Fruit fly (Drosophila melanogaster) S2 (cell line): ENCODE data around the gene CG4907.

Experiments
- CG8478 ChIP-seq: fragments of >200 bp; optimal IDR thresholded peaks from 2 replicates; lab custom pipeline; 2018
- CTCF ChIP-seq, 2 experiments: fragments of >200 bp; optimal IDR thresholded peaks; 2 replicates each; lab custom pipeline; 2018

Gene CG4907

dm6 chr3R:22707178-22707577 lies 3.4 kb downstream of the CG4907 start, which contains the start of gene CG13842:
Gene CG13842 (minus strand): TSS chr3R:22707278.
- TF ChIP-seq CG8478 (lab: Kevin White, UChicago) (no peak), CTCF (optimal IDR thresholded peaks at IDR 0.05; lab: Kevin White, UChicago) (no peak)

DNA sequence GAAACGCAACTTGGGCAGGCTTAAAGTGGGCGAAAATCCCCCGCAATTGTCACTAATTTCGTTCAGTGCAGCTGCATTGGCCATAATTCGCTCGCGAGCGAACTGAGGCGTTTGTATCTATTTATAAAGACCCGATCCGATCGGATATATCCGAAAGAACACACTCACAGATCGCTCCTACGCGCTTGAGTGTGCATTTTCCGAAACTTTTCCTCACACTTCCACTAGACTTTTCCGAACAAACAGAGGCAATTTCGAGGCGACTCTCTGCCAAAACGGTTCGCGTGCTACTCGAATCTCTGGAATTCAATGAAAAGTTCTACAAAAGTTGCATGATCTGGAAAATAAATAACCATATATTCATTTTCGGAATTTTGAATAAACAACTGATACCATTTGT lies 8.8 kb downstream of the CG4907 start, which contains the start of the genes CG6972 and CCAP:
Gene CG6972, plus strand, starts transcription at position 215 of the 400 bp plus-strand sequence.
Gene CCAP, minus strand, starts transcription at position 292 of the 400 bp plus-strand sequence.
- TF ChIP-seq CG8478 (lab: Kevin White, UChicago) (no peak), CTCF (optimal IDR thresholded peaks at IDR 0.05; lab: Kevin White, UChicago) (no peak)

dm6 chr3R:22698208-22698607 lies 12.4 kb downstream of the CG4907 start, which contains the start of gene Cyp6d4:
Gene Cyp6d4 (plus strand): TSS chr3R:22698319.
- TF ChIP-seq CG8478 (lab: Kevin White, UChicago) (no peak), CTCF (optimal IDR thresholded peaks at IDR 0.05; lab: Kevin White, UChicago) (no peak)

DNA sequence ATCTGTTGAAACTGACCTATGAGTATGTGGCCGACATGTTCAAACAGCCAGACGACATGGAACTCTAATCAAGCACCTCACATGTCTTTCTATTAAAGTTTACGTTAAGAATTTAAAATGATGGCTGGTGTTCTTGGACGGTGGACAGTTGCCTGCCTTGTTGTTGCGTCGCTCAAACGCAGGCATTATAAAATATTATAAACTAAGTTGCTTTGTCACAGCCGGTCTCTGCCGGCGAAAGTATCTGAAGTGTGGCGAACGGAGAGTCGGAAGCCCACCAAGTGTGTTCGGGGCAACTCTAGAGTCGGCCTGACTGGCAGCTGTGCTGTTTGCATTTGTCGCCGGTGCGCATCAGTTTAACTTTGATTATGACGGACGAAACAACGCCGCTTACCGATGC lies 15.9 kb downstream of the CG4907 start, which contains the start of gene cd:
Gene cd, plus strand, starts transcription at position 301 of the 400 bp plus-strand sequence.
- TF ChIP-seq CTCF (optimal IDR thresholded peaks at IDR 0.05; lab: Kevin White, UChicago), result no peak
- no peak for TF ChIP-seq CG8478 (lab: Kevin White, UChicago)

DNA sequence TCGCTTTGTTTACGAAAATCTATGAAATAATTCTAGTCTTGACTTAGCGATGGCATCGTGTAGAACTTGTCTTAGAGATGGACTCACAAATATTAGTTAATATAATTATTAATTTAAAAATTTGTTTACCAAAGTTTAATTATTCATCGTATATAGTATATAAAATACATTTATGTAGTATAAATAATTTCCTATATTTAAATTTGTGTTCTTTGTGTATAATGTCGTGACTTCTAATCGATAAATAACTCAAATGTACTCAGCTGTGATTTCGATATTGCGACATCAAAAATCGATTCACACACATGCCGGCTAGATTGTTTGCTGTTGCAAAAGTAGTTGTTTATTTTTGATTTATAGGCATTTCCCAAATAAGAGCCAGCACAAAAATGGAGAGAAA lies 20.3 kb downstream of the CG4907 start, which contains the start of the genes wfs1 and Nup133:
Gene wfs1, minus strand, starts transcription at position 70 of the 400 bp plus-strand sequence.
Gene Nup133, plus strand, starts transcription at position 297 of the 400 bp plus-strand sequence.
- TF ChIP-seq CG8478 (lab: Kevin White, UChicago), result no peak
- TF ChIP-seq CTCF (optimal IDR thresholded peaks at IDR 0.05; lab: Kevin White, UChicago), result no peak

dm6 chr3R:22686336-22686874 lies 24.2 kb downstream of the CG4907 start, which contains the start of the genes Gclm and CG17625:
Gene Gclm (minus strand): TSS chr3R:22686510.
Gene CG17625 (plus strand): TSS chr3R:22686849.
- no peak for TF ChIP-seq CG8478 (lab: Kevin White, UChicago)
- no peak for TF ChIP-seq CTCF (optimal IDR thresholded peaks at IDR 0.05; lab: Kevin White, UChicago)

DNA sequence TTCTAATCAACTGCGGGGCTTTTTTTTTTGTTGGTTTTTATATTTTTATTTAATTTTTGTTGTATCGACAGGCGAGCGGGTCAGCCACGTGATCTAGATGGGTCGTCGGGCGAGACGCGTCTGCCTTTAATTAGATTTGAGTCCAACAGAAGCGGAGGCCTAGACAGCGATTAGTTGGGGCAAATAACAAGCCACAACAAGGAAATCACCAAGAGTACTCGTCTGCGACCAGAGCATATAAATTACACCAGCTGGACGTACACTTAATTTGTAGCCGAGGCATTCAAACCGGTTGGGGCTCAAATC lies 25.7 kb downstream of the CG4907 start:
- TF ChIP-seq CTCF (optimal IDR thresholded peaks at IDR 0.05; lab: Kevin White, UChicago) (no peak), CG8478 (lab: Kevin White, UChicago) (no peak)

DNA sequence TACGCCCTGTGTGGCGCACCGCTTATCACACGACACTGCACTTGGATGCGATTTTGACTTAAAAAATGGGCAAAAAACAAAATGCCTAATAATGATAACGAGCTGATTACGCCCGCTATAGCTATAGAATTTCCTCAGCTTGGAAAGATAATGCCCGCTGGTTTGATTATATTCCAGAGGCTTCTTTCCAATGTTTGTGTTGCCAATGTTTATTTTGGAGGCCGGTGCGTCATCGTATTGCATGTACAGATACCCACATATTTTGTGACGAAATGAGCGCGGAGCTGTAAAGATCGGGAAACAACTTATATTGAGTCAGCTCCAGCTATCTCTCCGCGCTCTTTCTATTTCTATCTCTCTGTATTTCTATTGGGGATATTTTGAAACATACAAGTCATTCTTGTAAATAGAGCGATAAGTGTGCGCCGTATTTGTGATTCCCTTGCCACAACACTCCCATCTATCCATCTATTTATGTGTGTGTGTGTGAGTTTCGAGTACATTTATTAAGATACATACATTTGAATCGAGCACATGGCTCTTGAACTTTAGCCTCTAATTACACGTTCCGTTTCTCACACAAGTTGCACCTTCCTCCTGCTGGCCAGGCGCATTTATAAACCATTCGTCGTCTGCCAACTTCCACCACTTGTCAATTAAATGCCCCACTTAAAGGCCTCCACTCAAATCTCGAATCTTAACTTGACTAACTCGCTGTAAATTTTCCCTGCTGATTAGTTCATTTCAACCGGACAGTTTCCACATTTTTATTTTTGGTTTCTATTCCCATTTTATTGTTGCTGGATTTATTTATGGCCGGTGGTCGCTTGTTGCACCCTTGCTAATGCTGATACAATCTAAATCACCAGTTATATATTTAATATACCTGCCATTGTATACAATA lies 26.3 kb downstream of the CG4907 start:
- TF ChIP-seq CTCF (optimal IDR thresholded peaks at IDR 0.05; lab: Kevin White, UChicago) (no peak), CG8478 (lab: Kevin White, UChicago) (no peak)

DNA sequence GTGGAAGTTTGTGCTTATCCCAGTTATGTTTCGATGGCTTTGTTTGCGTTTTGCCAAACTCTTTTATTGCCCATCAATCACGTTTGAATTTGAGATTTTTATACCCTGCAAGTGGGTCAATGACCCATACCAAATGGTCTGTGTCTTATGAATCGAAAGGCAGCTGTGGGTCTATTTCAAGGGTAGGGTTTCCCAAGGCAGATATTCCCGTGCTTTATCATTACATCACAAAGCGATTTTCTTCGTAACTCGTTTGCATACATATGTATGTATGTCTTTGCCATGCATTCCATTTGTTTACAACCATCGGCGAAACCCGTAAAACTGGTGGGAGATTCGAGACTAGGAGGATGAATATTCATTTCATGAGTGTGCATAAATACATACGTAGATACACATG lies 35.1 kb downstream of the CG4907 start:
- TF ChIP-seq CG8478 (lab: Kevin White, UChicago), result no peak
- no peak for TF ChIP-seq CTCF (optimal IDR thresholded peaks at IDR 0.05; lab: Kevin White, UChicago)

DNA sequence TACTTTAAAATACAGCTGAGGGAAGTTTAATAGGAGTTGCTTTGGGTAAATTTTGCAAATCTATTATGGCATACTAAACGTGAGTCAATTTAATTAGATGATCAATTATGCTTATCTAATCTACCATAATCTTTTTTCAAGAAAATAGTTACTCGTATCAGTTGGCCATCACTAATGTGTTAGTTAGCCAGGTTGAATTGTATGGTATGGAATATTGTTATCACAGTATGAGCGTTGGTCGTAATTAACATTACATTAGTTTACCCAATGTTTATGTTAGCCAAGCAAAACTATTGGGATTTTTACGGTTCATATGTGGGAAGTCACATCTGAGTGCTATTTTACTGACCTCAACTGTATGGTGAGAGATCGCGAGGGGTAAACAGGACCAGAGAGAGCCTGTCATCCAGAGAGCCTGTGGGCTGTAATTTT lies 37.0 kb downstream of the CG4907 start:
- TF ChIP-seq CTCF (optimal IDR thresholded peaks at IDR 0.05; lab: Kevin White, UChicago) (no peak), CG8478 (lab: Kevin White, UChicago) (no peak)

DNA sequence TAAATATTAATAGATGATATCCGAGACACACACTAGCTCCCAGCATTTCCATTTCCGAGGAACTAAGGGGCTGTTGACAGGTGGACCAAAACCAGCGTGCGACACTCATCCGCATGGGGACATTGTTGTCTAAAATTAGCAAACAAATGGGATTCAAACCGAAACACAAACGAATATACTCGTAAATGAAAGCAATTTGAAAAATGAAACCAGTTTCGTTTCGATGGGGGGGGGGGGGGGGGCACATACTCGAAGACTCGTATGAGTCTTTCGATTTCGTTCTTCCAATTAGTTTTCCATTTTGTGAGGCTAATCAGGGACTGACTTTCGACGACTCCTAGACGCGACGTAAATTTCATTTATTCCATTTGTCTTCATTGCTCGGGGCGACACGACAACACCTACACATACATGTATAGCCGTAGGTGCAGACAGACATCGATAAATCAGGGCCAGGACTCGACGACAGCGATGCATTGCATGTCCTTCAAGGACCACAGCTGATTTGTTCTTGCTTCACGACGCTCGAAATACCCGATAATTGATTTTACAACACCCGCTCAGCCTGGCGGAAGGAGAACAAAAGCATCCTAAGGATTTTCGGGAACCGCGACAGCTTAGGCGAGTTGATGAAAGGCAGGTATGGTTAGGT lies 37.7 kb downstream of the CG4907 start:
- no peak for TF ChIP-seq CG8478 (lab: Kevin White, UChicago)
- TF ChIP-seq CTCF (optimal IDR thresholded peaks at IDR 0.05; lab: Kevin White, UChicago), result no peak

dm6 chr3R:22669789-22670426 lies 40.7 kb downstream of the CG4907 start:
- TF ChIP-seq CG8478 (lab: Kevin White, UChicago) (no peak), CTCF (optimal IDR thresholded peaks at IDR 0.05; lab: Kevin White, UChicago) (no peak)

DNA sequence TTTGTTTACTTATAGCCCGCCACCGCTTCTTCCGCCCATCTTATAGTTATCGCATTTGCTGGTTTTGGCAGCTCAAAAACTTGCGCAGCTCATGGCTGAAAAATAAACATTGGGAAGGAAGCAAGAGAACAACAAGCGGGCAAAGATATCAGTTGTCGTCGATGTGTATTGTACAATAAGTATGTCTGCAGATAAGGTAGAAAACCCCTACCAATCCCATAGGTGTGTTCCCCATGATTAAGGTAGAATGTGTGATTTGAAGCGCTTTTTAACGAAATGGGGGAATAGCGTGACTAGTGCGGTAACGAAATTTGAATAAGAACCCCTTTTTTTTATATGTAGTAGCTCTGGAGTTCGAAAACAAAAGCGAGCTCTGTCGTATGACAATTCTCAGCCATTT lies 41.4 kb downstream of the CG4907 start:
- TF ChIP-seq CG8478 (lab: Kevin White, UChicago) (no peak), CTCF (optimal IDR thresholded peaks at IDR 0.05; lab: Kevin White, UChicago) (no peak)

DNA sequence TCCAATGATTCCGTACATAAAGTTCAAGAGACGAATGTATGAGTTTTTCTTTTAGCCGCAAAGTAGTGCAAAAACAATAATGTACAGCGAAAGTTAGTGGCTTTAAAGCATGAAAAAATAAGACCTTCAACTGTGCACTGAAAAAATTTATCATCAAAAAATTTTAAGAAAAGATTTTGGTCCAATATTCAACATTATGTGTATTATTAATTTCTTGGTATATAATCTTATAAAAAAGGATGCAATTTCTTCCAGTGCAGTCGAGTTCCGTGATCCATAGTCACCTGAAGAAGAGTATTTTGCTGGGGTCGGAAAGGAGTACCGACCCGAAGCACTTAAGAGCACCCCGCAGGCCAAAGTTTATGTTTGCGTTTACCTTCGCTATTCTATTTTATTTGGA lies 41.9 kb downstream of the CG4907 start:
- TF ChIP-seq CTCF (optimal IDR thresholded peaks at IDR 0.05; lab: Kevin White, UChicago) (no peak), CG8478 (lab: Kevin White, UChicago) (no peak)
